Worm (Caenorhabditis elegans) whole organism, late embryonic: Measurements from ENCODE around the gene vps-22.

Experiments
- C08G9.2 ChIP-seq: sonication (generic microtip); optimal IDR thresholded peaks from 2 replicates; lab custom pipeline; 2016; ENCODE audit warnings: mild to moderate bottlenecking, missing genetic modification characterization, moderate library complexity, missing compliant biosample characterization
- F13H6.1 ChIP-seq: sonication (generic microtip); optimal IDR thresholded peaks from 2 replicates; lab custom pipeline; 2016; ENCODE audit warnings: missing genetic modification characterization, missing compliant biosample characterization
- K02D7.2 ChIP-seq: sonication (generic microtip); optimal IDR thresholded peaks from 2 replicates; lab custom pipeline; 2017; ENCODE audit warnings: mild to moderate bottlenecking, missing genetic modification characterization, missing compliant biosample characterization
- T23F11.4 ChIP-seq: fragments of 200-800 bp; sonication (Bioruptor generic); optimal IDR thresholded peaks from 2 replicates; lab custom pipeline; 2018; ENCODE audit warnings: mild to moderate bottlenecking, missing genetic modification characterization, missing compliant biosample characterization
- Y22D7AL.16 ChIP-seq: sonication (generic microtip); optimal IDR thresholded peaks from 2 replicates; lab custom pipeline; 2016; ENCODE audit warnings: missing genetic modification characterization, missing compliant biosample characterization
- ahr-1 ChIP-seq: sonication (generic microtip); optimal IDR thresholded peaks from 2 replicates; lab custom pipeline; 2016; ENCODE audit warnings: missing genetic modification characterization, missing compliant biosample characterization
- ceh-14 ChIP-seq: sonication (generic microtip); optimal IDR thresholded peaks from 2 replicates; lab custom pipeline; 2016; ENCODE audit warnings: missing genotype, missing genetic modification characterization, missing compliant biosample characterization
- ceh-18 ChIP-seq: sonication (generic microtip); optimal IDR thresholded peaks from 2 replicates; lab custom pipeline; 2016; ENCODE audit warnings: missing genetic modification characterization, missing compliant biosample characterization
- ceh-19 ChIP-seq: fragments of 200-800 bp; sonication (Bioruptor generic); optimal IDR thresholded peaks from 2 replicates; lab custom pipeline; 2018; ENCODE audit warnings: mild to moderate bottlenecking, missing genetic modification characterization, missing compliant biosample characterization
- ceh-2 ChIP-seq: sonication (generic microtip); optimal IDR thresholded peaks from 2 replicates; lab custom pipeline; 2016; ENCODE audit warnings: missing genotype, missing genetic modification characterization, missing compliant biosample characterization
- ceh-24 ChIP-seq: sonication (generic microtip); optimal IDR thresholded peaks from 2 replicates; lab custom pipeline; 2016; ENCODE audit warnings: mild to moderate bottlenecking, missing genetic modification characterization, missing compliant biosample characterization
- ceh-45 ChIP-seq: fragments of 200-800 bp; sonication (Bioruptor generic); IDR thresholded peaks from 2 replicates; pipeline ENCODE4 v1.3.6; 2022; ENCODE audit warnings: missing genetic modification reagents, missing genetic modification characterization, missing compliant biosample characterization
- ceh-48 ChIP-seq: sonication (generic microtip); optimal IDR thresholded peaks from 2 replicates; lab custom pipeline; 2016; ENCODE audit warnings: missing genetic modification characterization, inconsistent platforms, missing compliant biosample characterization
- ceh-6 ChIP-seq: fragments of 200-800 bp; sonication (Bioruptor generic); optimal IDR thresholded peaks from 2 replicates; lab custom pipeline; 2018; ENCODE audit warnings: mild to moderate bottlenecking, missing genetic modification characterization, missing compliant biosample characterization
- ceh-9 ChIP-seq: sonication (generic microtip); optimal IDR thresholded peaks from 2 replicates; lab custom pipeline; 2016; ENCODE audit warnings: mild to moderate bottlenecking, missing genetic modification characterization, inconsistent platforms, missing compliant biosample characterization
- che-1 ChIP-seq: sonication (generic microtip); optimal IDR thresholded peaks from 2 replicates; lab custom pipeline; 2016; ENCODE audit warnings: mild to moderate bottlenecking, missing genetic modification characterization, missing compliant biosample characterization
- dmd-4 ChIP-seq: sonication (generic microtip); optimal IDR thresholded peaks from 2 replicates; lab custom pipeline; 2016; ENCODE audit warnings: borderline replicate concordance, missing genetic modification characterization, missing compliant biosample characterization
- dve-1 ChIP-seq: sonication (generic microtip); optimal IDR thresholded peaks from 2 replicates; lab custom pipeline; 2017; ENCODE audit warnings: antibody characterized with exemption, mild to moderate bottlenecking, missing genetic modification characterization, missing compliant biosample characterization
- elt-4 ChIP-seq: sonication (generic microtip); optimal IDR thresholded peaks from 2 replicates; lab custom pipeline; 2016; ENCODE audit warnings: missing genetic modification characterization, missing compliant biosample characterization
- ets-4 ChIP-seq: sonication (generic microtip); optimal IDR thresholded peaks from 2 replicates; lab custom pipeline; 2016; ENCODE audit warnings: missing genetic modification characterization, missing compliant biosample characterization
- eyg-1 ChIP-seq: sonication (generic microtip); optimal IDR thresholded peaks from 2 replicates; lab custom pipeline; 2016; ENCODE audit warnings: missing genotype, missing genetic modification characterization, missing compliant biosample characterization
- fax-1 ChIP-seq: sonication (generic microtip); optimal IDR thresholded peaks from 2 replicates; lab custom pipeline; 2016; ENCODE audit warnings: missing genotype, missing genetic modification characterization, missing compliant biosample characterization
- fkh-10 ChIP-seq: fragments of 150-350 bp; optimal IDR thresholded peaks from 2 replicates; lab custom pipeline; 2014; ENCODE audit warnings: missing biosample characterization, missing genetic modification reagents, missing genetic modification characterization
- fkh-6 ChIP-seq: sonication (generic microtip); optimal IDR thresholded peaks from 2 replicates; lab custom pipeline; 2016; ENCODE audit warnings: missing genetic modification characterization, missing compliant biosample characterization
- gmeb-2 ChIP-seq: sonication (generic microtip); optimal IDR thresholded peaks from 2 replicates; lab custom pipeline; 2016; ENCODE audit warnings: missing genetic modification characterization, inconsistent platforms, missing compliant biosample characterization
- hlh-13 ChIP-seq: fragments of 200-800 bp; sonication (Bioruptor generic); optimal IDR thresholded peaks from 2 replicates; lab custom pipeline; 2018; ENCODE audit warnings: mild to moderate bottlenecking, missing genetic modification characterization, missing compliant biosample characterization
- hlh-6 ChIP-seq: sonication (generic microtip); optimal IDR thresholded peaks from 2 replicates; lab custom pipeline; 2016; ENCODE audit warnings: missing genotype, missing genetic modification characterization, missing compliant biosample characterization
- hlh-8 ChIP-seq: sonication (generic microtip); optimal IDR thresholded peaks from 2 replicates; lab custom pipeline; 2016; ENCODE audit warnings: missing genotype, missing genetic modification characterization, missing compliant biosample characterization
- madf-2 ChIP-seq: sonication (generic microtip); optimal IDR thresholded peaks from 2 replicates; lab custom pipeline; 2017; ENCODE audit warnings: missing genetic modification characterization, missing compliant biosample characterization
- mec-3 ChIP-seq: sonication (generic microtip); optimal IDR thresholded peaks from 2 replicates; lab custom pipeline; 2016; ENCODE audit warnings: borderline replicate concordance, missing genetic modification characterization, missing compliant biosample characterization
- nfya-1 ChIP-seq: sonication (generic microtip); optimal IDR thresholded peaks from 2 replicates; lab custom pipeline; 2017; ENCODE audit warnings: missing genetic modification characterization, mild to moderate bottlenecking, missing compliant biosample characterization, antibody characterized with exemption, moderate library complexity
- nhr-232 ChIP-seq: sonication (generic microtip); optimal IDR thresholded peaks from 2 replicates; lab custom pipeline; 2016; ENCODE audit warnings: missing genetic modification characterization, missing compliant biosample characterization
- odd-2 ChIP-seq: sonication (generic microtip); optimal IDR thresholded peaks from 2 replicates; lab custom pipeline; 2017; ENCODE audit warnings: antibody characterized with exemption, mild to moderate bottlenecking, missing genetic modification characterization, missing compliant biosample characterization
- pag-3 ChIP-seq: sonication (generic microtip); optimal IDR thresholded peaks from 2 replicates; lab custom pipeline; 2016; ENCODE audit warnings: missing compliant biosample characterization, missing genetic modification characterization, borderline replicate concordance
- pax-1 ChIP-seq: fragments of 150-350 bp; optimal IDR thresholded peaks from 2 replicates; lab custom pipeline; 2014; ENCODE audit warnings: missing biosample characterization, missing genetic modification characterization
- pha-4 ChIP-seq: fragments of 150-350 bp; optimal IDR thresholded peaks from 2 replicates; lab custom pipeline; 2018; ENCODE audit warnings: missing biosample characterization, missing genetic modification reagents, missing genetic modification characterization
- pqm-1 ChIP-seq: sonication (generic microtip); optimal IDR thresholded peaks from 2 replicates; lab custom pipeline; 2016; ENCODE audit warnings: missing genetic modification characterization, missing compliant biosample characterization
- sox-2 ChIP-seq: fragments of 200-800 bp; sonication (Bioruptor generic); IDR thresholded peaks from 2 replicates; pipeline ENCODE4 v1.3.6; 2022; ENCODE audit warnings: missing genetic modification reagents, missing genetic modification characterization, missing compliant biosample characterization
- sox-4 ChIP-seq: sonication (generic microtip); optimal IDR thresholded peaks from 2 replicates; lab custom pipeline; 2017; ENCODE audit warnings: mild to moderate bottlenecking, missing genetic modification characterization, inconsistent platforms, missing compliant biosample characterization
- syd-9 ChIP-seq: sonication (generic microtip); optimal IDR thresholded peaks from 2 replicates; lab custom pipeline; 2016; ENCODE audit warnings: mild to moderate bottlenecking, missing genetic modification characterization, moderate library complexity, missing compliant biosample characterization
- tbx-2 ChIP-seq: sonication (generic microtip); optimal IDR thresholded peaks from 2 replicates; lab custom pipeline; 2016; ENCODE audit warnings: missing genetic modification characterization, missing compliant biosample characterization
- tbx-7 ChIP-seq: sonication (generic microtip); optimal IDR thresholded peaks from 2 replicates; lab custom pipeline; 2016; ENCODE audit warnings: missing genotype, missing genetic modification characterization, missing compliant biosample characterization
- unc-42 ChIP-seq: sonication (generic microtip); optimal IDR thresholded peaks from 2 replicates; lab custom pipeline; 2016; ENCODE audit warnings: missing genotype, missing genetic modification characterization, missing compliant biosample characterization
- unc-55 ChIP-seq: sonication (generic microtip); optimal IDR thresholded peaks from 2 replicates; lab custom pipeline; 2017; ENCODE audit warnings: missing biosample characterization, missing genetic modification reagents, missing genetic modification characterization
- zip-5 ChIP-seq: sonication (generic microtip); optimal IDR thresholded peaks from 2 replicates; lab custom pipeline; 2016; ENCODE audit warnings: missing genetic modification characterization, missing compliant biosample characterization

The vps-22 gene

ce11 chrIII:4930154-4930679, 32.1 kb downstream of the vps-22 start, which contains the start of gene set-2 (continued):
- TF ChIP-seq C08G9.2 (tag; lab: Kevin White, UChicago): peak; percentile 91
- TF ChIP-seq hlh-6: no peak
- TF ChIP-seq nhr-232: no peak
- TF ChIP-seq ceh-6: no peak
- TF ChIP-seq fkh-10 (GFP tag; lab: Kevin White, UChicago): no peak
- TF ChIP-seq pag-3 (tag; lab: Kevin White, UChicago): no peak
- TF ChIP-seq zip-5 (tag; lab: Kevin White, UChicago): peak; percentile 67
- TF ChIP-seq sox-4: no peak
- peak; percentile 62 for TF ChIP-seq fax-1 (tag; lab: Kevin White, UChicago)
- TF ChIP-seq ceh-9 (tag; lab: Kevin White, UChicago): no peak
- TF ChIP-seq eyg-1: peak; percentile 44
- no peak for TF ChIP-seq hlh-13 (GFP tag; lab: Kevin White, UChicago)
- peak; percentile 60 for TF ChIP-seq hlh-8
- TF ChIP-seq fkh-6 (tag; lab: Kevin White, UChicago): peak; percentile 18
- no peak for TF ChIP-seq pha-4
- no peak for TF ChIP-seq gmeb-2 (tag; lab: Kevin White, UChicago)
- TF ChIP-seq madf-2 (tag; lab: Kevin White, UChicago): no peak
- no peak for TF ChIP-seq sox-2 (GFP tag; lab: Robert Waterston, UW)
- TF ChIP-seq ceh-18 (tag; lab: Kevin White, UChicago): no peak
- no peak for TF ChIP-seq elt-4 (tag; lab: Kevin White, UChicago)
- no peak for TF ChIP-seq odd-2 (tag; lab: Kevin White, UChicago)
- peak; percentile 93 for TF ChIP-seq tbx-2 (tag; lab: Kevin White, UChicago)
- no peak for TF ChIP-seq dmd-4 (tag; lab: Kevin White, UChicago)
- peak; percentile 87 for TF ChIP-seq tbx-7 (tag; lab: Kevin White, UChicago)
- no peak for TF ChIP-seq K02D7.2 (tag; lab: Kevin White, UChicago)
- peak; percentile 34 for TF ChIP-seq ahr-1 (tag; lab: Kevin White, UChicago)
- TF ChIP-seq ets-4: peak; percentile 91
- peak; percentile 34 for TF ChIP-seq ceh-14 (tag; lab: Kevin White, UChicago)
- no peak for TF ChIP-seq Y22D7AL.16 (tag; lab: Kevin White, UChicago)
- TF ChIP-seq ceh-48 (tag; lab: Kevin White, UChicago): no peak
- no peak for TF ChIP-seq unc-55
- peak; percentile 32 for TF ChIP-seq nfya-1 (tag; lab: Kevin White, UChicago)
- TF ChIP-seq ceh-2 (tag; lab: Kevin White, UChicago): peak; percentile 92
- no peak for TF ChIP-seq pax-1 (tag; lab: Kevin White, UChicago)
- no peak for TF ChIP-seq che-1 (tag; lab: Kevin White, UChicago)
- peak; percentile 74 for TF ChIP-seq mec-3 (tag; lab: Kevin White, UChicago)
- peak; percentile 24 for TF ChIP-seq unc-42 (tag; lab: Kevin White, UChicago)
- TF ChIP-seq ceh-24 (tag; lab: Kevin White, UChicago): no peak
- no peak for TF ChIP-seq ceh-45 (GFP tag; lab: Robert Waterston, UW)
- no peak for TF ChIP-seq ceh-19 (GFP tag; lab: Kevin White, UChicago)
- no peak for TF ChIP-seq dve-1 (tag; lab: Kevin White, UChicago)
- TF ChIP-seq T23F11.4 (GFP tag; lab: Kevin White, UChicago): no peak
- peak; percentile 33 for TF ChIP-seq F13H6.1
- TF ChIP-seq pqm-1 (tag; lab: Kevin White, UChicago): no peak
- TF ChIP-seq syd-9 (tag; lab: Kevin White, UChicago): no peak
